Fruit fly (Drosophila melanogaster) whole organism, embryonic: ENCODE results near the gene CG34296.

ENCODE experiments used
- ATbp ChIP-seq: fragments of 200-800 bp; sonication (Bioruptor generic); optimal IDR thresholded peaks from 2 replicates; lab custom pipeline; 2017; ENCODE audit warnings: missing biosample characterization, mild to moderate bottlenecking, missing genetic modification characterization, missing genetic modification reagents
- Awh ChIP-seq: fragments of 200-800 bp; sonication (Bioruptor generic); IDR thresholded peaks from 2 replicates; pipeline ENCODE4, ENCODE4 v1.3.6; 2022; ENCODE audit warnings: missing biosample characterization, missing genetic modification characterization
- B-H1 ChIP-seq: fragments of 200-800 bp; sonication (Bioruptor generic); IDR thresholded peaks from 3 replicates; pipeline ENCODE4 v1.3.6; 2022; ENCODE audit warnings: missing biosample characterization, missing genetic modification characterization
- CG10267 ChIP-seq: fragments of 200-800 bp; sonication (Bioruptor generic); optimal IDR thresholded peaks from 2 replicates; lab custom pipeline; 2018; ENCODE audit warnings: missing biosample characterization, mild to moderate bottlenecking, missing genetic modification characterization, moderate library complexity
- CG10274 ChIP-seq: fragments of 200-800 bp; sonication (Bioruptor generic); optimal IDR thresholded peaks from 3 replicates; lab custom pipeline; 2017; ENCODE audit warnings: missing biosample characterization, mild to moderate bottlenecking, missing genetic modification characterization
- CG10565 ChIP-seq: fragments of 200-800 bp; sonication (Bioruptor generic); optimal IDR thresholded peaks from 3 replicates; lab custom pipeline; 2016; ENCODE audit warnings: missing biosample characterization, mild to moderate bottlenecking, missing genetic modification characterization
- CG10959 ChIP-seq: fragments of 200-800 bp; sonication (Bioruptor generic); IDR thresholded peaks from 2 replicates; pipeline ENCODE4 v1.3.6; 2022; ENCODE audit warnings: missing biosample characterization, missing genetic modification characterization
- CG10979 ChIP-seq: fragments of 200-800 bp; sonication (Bioruptor generic); optimal IDR thresholded peaks from 2 replicates; lab custom pipeline; 2018; ENCODE audit warnings: missing biosample characterization, mild to moderate bottlenecking, missing genetic modification characterization, moderate library complexity
- CG11093 ChIP-seq: fragments of 200-800 bp; sonication (Bioruptor generic); IDR thresholded peaks from 3 replicates; pipeline ENCODE4 v1.3.6; 2022; ENCODE audit warnings: missing biosample characterization, missing genetic modification characterization
- CG12071 ChIP-seq: fragments of 200-800 bp; sonication (Bioruptor generic); optimal IDR thresholded peaks from 3 replicates; lab custom pipeline; 2018; ENCODE audit warnings: missing biosample characterization, mild to moderate bottlenecking, missing genetic modification characterization
- CG12391 ChIP-seq: fragments of 200-800 bp; sonication (Bioruptor generic); optimal IDR thresholded peaks from 3 replicates; lab custom pipeline; 2018; ENCODE audit warnings: missing biosample characterization, mild to moderate bottlenecking, missing genetic modification characterization, moderate library complexity
- CG14014 ChIP-seq: fragments of 200-800 bp; sonication (Bioruptor generic); IDR thresholded peaks from 2 replicates; pipeline ENCODE4 v1.3.6; 2022; ENCODE audit warnings: missing biosample characterization, missing genetic modification characterization
- CG15696 ChIP-seq: fragments of 200-800 bp; sonication (Bioruptor generic); optimal IDR thresholded peaks from 2 replicates; lab custom pipeline; 2019; ENCODE audit warnings: missing biosample characterization, mild to moderate bottlenecking, missing genetic modification characterization, moderate library complexity
- CG18599 ChIP-seq: fragments of 200-800 bp; sonication (Bioruptor generic); optimal IDR thresholded peaks from 3 replicates; lab custom pipeline; 2017; ENCODE audit warnings: missing biosample characterization, missing genetic modification characterization, mild to moderate bottlenecking, moderate library complexity, missing genetic modification reagents
- CG2199 ChIP-seq: fragments of 200-800 bp; sonication (Bioruptor generic); IDR thresholded peaks from 3 replicates; pipeline ENCODE4 v1.3.6; 2022; ENCODE audit warnings: missing biosample characterization, missing genetic modification characterization
- CG3281 ChIP-seq: fragments of 200-800 bp; sonication (Bioruptor generic); optimal IDR thresholded peaks from 3 replicates; lab custom pipeline; 2017; ENCODE audit warnings: missing biosample characterization, mild to moderate bottlenecking, missing genetic modification characterization
- CG5953 ChIP-seq: fragments of 200-800 bp; sonication (Bioruptor generic); IDR thresholded peaks from 2 replicates; pipeline ENCODE4 v1.3.6; 2022; ENCODE audit warnings: missing biosample characterization, missing genetic modification characterization
- CG9215 ChIP-seq: fragments of 200-800 bp; sonication (Bioruptor generic); IDR thresholded peaks from 2 replicates; pipeline ENCODE4 v1.3.6; 2022; ENCODE audit warnings: missing biosample characterization, missing genetic modification characterization
- CG9876 ChIP-seq: fragments of 200-800 bp; sonication (Bioruptor generic); optimal IDR thresholded peaks from 2 replicates; lab custom pipeline; 2016; ENCODE audit warnings: missing biosample characterization, missing genetic modification characterization
- Dad ChIP-seq: fragments of 200-800 bp; sonication (Bioruptor generic); optimal IDR thresholded peaks from 3 replicates; lab custom pipeline; 2016; ENCODE audit warnings: missing biosample characterization, missing genetic modification characterization
- Dbx ChIP-seq: fragments of 200-800 bp; sonication (Bioruptor generic); IDR thresholded peaks from 3 replicates; pipeline ENCODE4 v1.3.6; 2022; ENCODE audit warnings: missing biosample characterization, missing genetic modification characterization
- Dll ChIP-seq: fragments of 200-800 bp; sonication (Bioruptor generic); IDR thresholded peaks from 4 replicates; pipeline ENCODE4 v1.3.6; 2022; ENCODE audit warnings: missing biosample characterization, missing genetic modification characterization; ENCODE audit not compliant: partially characterized antibody
- Ets97D ChIP-seq: fragments of 200-800 bp; sonication (Bioruptor generic); optimal IDR thresholded peaks from 3 replicates; lab custom pipeline; 2016; ENCODE audit warnings: missing biosample characterization, missing genetic modification characterization
- Gsc ChIP-seq: fragments of 200-800 bp; sonication (Bioruptor generic); IDR thresholded peaks from 2 replicates; pipeline ENCODE4 v1.3.6; 2022; ENCODE audit warnings: missing biosample characterization, missing genetic modification characterization
- Hmr ChIP-seq: fragments of 200-800 bp; sonication (Bioruptor generic); optimal IDR thresholded peaks from 3 replicates; lab custom pipeline; 2017; ENCODE audit warnings: mild to moderate bottlenecking, missing biosample characterization, missing genetic modification reagents, missing genetic modification characterization
- Hmx ChIP-seq: fragments of 200-800 bp; sonication (Bioruptor generic); optimal IDR thresholded peaks from 2 replicates; lab custom pipeline; 2016; ENCODE audit warnings: missing biosample characterization, missing genetic modification characterization
- Hr39 ChIP-seq: fragments of >200 bp; optimal IDR thresholded peaks from 2 replicates; lab custom pipeline; 2017
- MTF-1 ChIP-seq: fragments of 200-800 bp; sonication (Bioruptor generic); optimal IDR thresholded peaks from 2 replicates; lab custom pipeline; 2018; ENCODE audit warnings: missing biosample characterization, mild to moderate bottlenecking, missing genetic modification characterization, borderline replicate concordance
- NC2β ChIP-seq: fragments of 200-800 bp; sonication (Bioruptor generic); optimal IDR thresholded peaks from 2 replicates; lab custom pipeline; 2016; ENCODE audit warnings: missing biosample characterization, missing genetic modification characterization
- Side ChIP-seq: fragments of 200-800 bp; sonication (Bioruptor generic); optimal IDR thresholded peaks from 2 replicates; lab custom pipeline; 2016; ENCODE audit warnings: missing biosample characterization, missing genetic modification characterization
- Xbp1 ChIP-seq: fragments of 200-800 bp; sonication (Bioruptor generic); optimal IDR thresholded peaks from 3 replicates; lab custom pipeline; 2016; ENCODE audit warnings: missing biosample characterization, mild to moderate bottlenecking, missing genetic modification characterization
- az2 ChIP-seq: fragments of 200-800 bp; sonication (Bioruptor generic); optimal IDR thresholded peaks from 3 replicates; lab custom pipeline; 2016; ENCODE audit warnings: missing biosample characterization, missing genetic modification characterization
- cas ChIP-seq: fragments of 200-800 bp; sonication (Bioruptor generic); IDR thresholded peaks from 2 replicates; pipeline ENCODE4 v1.3.6; 2022; ENCODE audit warnings: missing biosample characterization, missing genetic modification characterization
- corto ChIP-seq: fragments of 200-800 bp; sonication (Bioruptor generic); optimal IDR thresholded peaks from 2 replicates; lab custom pipeline; 2016; ENCODE audit warnings: missing biosample characterization, mild to moderate bottlenecking, missing genetic modification characterization, moderate library complexity
- dm ChIP-seq: fragments of 200-800 bp; sonication (Bioruptor generic); optimal IDR thresholded peaks from 3 replicates; lab custom pipeline; 2016; ENCODE audit warnings: missing biosample characterization, missing genetic modification characterization
- eve ChIP-seq, 2 experiments: fragments of >200 bp; optimal IDR thresholded peaks; 2 replicates each; lab custom pipeline; 2017; ENCODE audit warnings: missing biosample characterization in 2 of 2, missing genetic modification characterization in 2 of 2
- fd3F ChIP-seq: fragments of 200-800 bp; sonication (Bioruptor generic); optimal IDR thresholded peaks from 2 replicates; lab custom pipeline; 2018; ENCODE audit warnings: missing biosample characterization, mild to moderate bottlenecking, missing genetic modification characterization, moderate library complexity
- gro ChIP-seq: fragments of 200-800 bp; sonication (Bioruptor generic); optimal IDR thresholded peaks from 2 replicates; lab custom pipeline; 2016; ENCODE audit warnings: missing biosample characterization, missing genetic modification characterization
- hkb ChIP-seq, 2 experiments: fragments of 200-800 bp in 1 of 2; fragments of >200 bp in 1 of 2; sonication (Bioruptor generic) in 1 of 2; IDR thresholded peaks in 1 of 2; optimal IDR thresholded peaks in 1 of 2; 2 replicates each; pipeline versions ENCODE4 v1.3.6 to Lab custom; 2017 to 2022; ENCODE audit warnings: missing biosample characterization in 1 of 2, missing genetic modification characterization in 1 of 2
- maf-S ChIP-seq: fragments of 200-800 bp; sonication (Bioruptor generic); optimal IDR thresholded peaks from 2 replicates; lab custom pipeline; 2016; ENCODE audit warnings: missing biosample characterization, missing genetic modification characterization
- mirr ChIP-seq: fragments of 200-800 bp; sonication (Bioruptor generic); optimal IDR thresholded peaks from 3 replicates; lab custom pipeline; 2018; ENCODE audit warnings: missing biosample characterization, mild to moderate bottlenecking, missing genetic modification characterization
- nerfin-2 ChIP-seq: fragments of 200-800 bp; sonication (Bioruptor generic); IDR thresholded peaks from 2 replicates; pipeline ENCODE4 v1.3.6; 2022; ENCODE audit warnings: missing biosample characterization, missing genetic modification characterization; ENCODE audit not compliant: partially characterized antibody
- onecut ChIP-seq: fragments of 200-800 bp; sonication (Bioruptor generic); IDR thresholded peaks from 2 replicates; pipeline ENCODE4 v1.3.6; 2022; ENCODE audit warnings: missing biosample characterization, missing genetic modification characterization
- run ChIP-seq: fragments of 200-800 bp; sonication (Bioruptor generic); optimal IDR thresholded peaks from 3 replicates; lab custom pipeline; 2018; ENCODE audit warnings: missing biosample characterization, mild to moderate bottlenecking, missing genetic modification characterization
- seq ChIP-seq: fragments of 200-800 bp; sonication (Bioruptor generic); IDR thresholded peaks from 2 replicates; pipeline ENCODE4 v1.3.6; 2022; ENCODE audit warnings: missing biosample characterization, missing genetic modification characterization
- slbo ChIP-seq: fragments of 200-800 bp; sonication (Bioruptor generic); IDR thresholded peaks from 2 replicates; pipeline ENCODE4 v1.3.6; 2022; ENCODE audit warnings: missing biosample characterization, missing genetic modification characterization
- sr ChIP-seq: fragments of 200-800 bp; sonication (Bioruptor generic); IDR thresholded peaks from 3 replicates; pipeline ENCODE4 v1.3.6; 2022; ENCODE audit warnings: missing biosample characterization, missing genetic modification characterization
- ssp ChIP-seq: fragments of 200-800 bp; sonication (Bioruptor generic); IDR thresholded peaks from 2 replicates; pipeline ENCODE4 v1.3.6; 2022; ENCODE audit warnings: missing biosample characterization, missing genetic modification characterization
- zen ChIP-seq: fragments of 200-800 bp; sonication (Bioruptor generic); optimal IDR thresholded peaks from 3 replicates; lab custom pipeline; 2018; ENCODE audit warnings: missing biosample characterization, mild to moderate bottlenecking, missing genetic modification characterization, moderate library complexity
- zfh2 ChIP-seq: fragments of 200-800 bp; sonication (Bioruptor generic); optimal IDR thresholded peaks from 2 replicates; lab custom pipeline; 2016; ENCODE audit warnings: missing biosample characterization, missing genetic modification characterization

CG34296 gene

dm6 chr3R:29772090-29772794 lies 49.9 kb downstream of the CG34296 start (continued):
- TF ChIP-seq dm (no peak), CG12071 (GFP tag; lab: Kevin White, UChicago) (no peak), CG9876 (GFP tag; lab: Kevin White, UChicago) (no peak), CG11093 (GFP tag; lab: Robert Waterston, UW) (no peak), hkb (optimal IDR thresholded peaks at IDR 0.05; lab: Kevin White, UChicago) (no peak), hkb (GFP tag; IDR thresholded peaks at IDR 0.05; lab: Robert Waterston, UW) (no peak), fd3F (GFP tag; lab: Kevin White, UChicago) (no peak), Hmx (GFP tag; lab: Kevin White, UChicago) (peak; percentile 13), CG9215 (GFP tag; lab: Robert Waterston, UW) (peak; percentile 32; the same call in 1 of the 2 replicates), sr (peak; percentile 32; the same call in 1 of the 3 replicates), Dbx (no peak), zen (tag; lab: Kevin White, UChicago) (no peak), run (no peak), ATbp (GFP tag; lab: Kevin White, UChicago) (no peak), Side (GFP tag; lab: Kevin White, UChicago) (no peak), MTF-1 (no peak), NC2β (GFP tag; lab: Kevin White, UChicago) (no peak), CG10274 (peak; percentile 15), CG10565 (GFP tag; lab: Kevin White, UChicago) (no peak), Gsc (GFP tag; lab: Robert Waterston, UW) (no peak), gro (no peak), seq (GFP tag; lab: Robert Waterston, UW) (no peak), ssp (GFP tag; lab: Robert Waterston, UW) (no peak), CG5953 (GFP tag; lab: Robert Waterston, UW) (no peak), eve (GFP tag; optimal IDR thresholded peaks at IDR 0.05; lab: Kevin White, UChicago) (no peak), Awh (no peak), CG15696 (tag; lab: Kevin White, UChicago) (peak; percentile 31), CG2199 (GFP tag; lab: Robert Waterston, UW) (no peak), CG10267 (tag; lab: Kevin White, UChicago) (peak; percentile 27), CG10979 (tag; lab: Kevin White, UChicago) (no peak), corto (GFP tag; lab: Kevin White, UChicago) (no peak), onecut (GFP tag; lab: Robert Waterston, UW) (no peak), CG18599 (GFP tag; lab: Kevin White, UChicago) (peak; percentile 17), zfh2 (GFP tag; lab: Kevin White, UChicago) (no peak), Xbp1 (GFP tag; lab: Kevin White, UChicago) (peak; percentile 9), maf-S (GFP tag; lab: Kevin White, UChicago) (no peak), slbo (GFP tag; lab: Robert Waterston, UW) (peak; percentile 44), Hmr (no peak), nerfin-2 (GFP tag; lab: Robert Waterston, UW) (peak; percentile 9; the same call in 1 of the 2 replicates), Hr39 (lab: Kevin White, UChicago) (no peak), az2 (GFP tag; lab: Kevin White, UChicago) (peak; percentile 39), Dll (no peak), mirr (GFP tag; lab: Kevin White, UChicago) (no peak), CG10959 (no peak), CG3281 (GFP tag; lab: Kevin White, UChicago) (peak; percentile 48), CG12391 (peak; percentile 40), B-H1 (GFP tag; lab: Robert Waterston, UW) (no peak), Dad (GFP tag; lab: Kevin White, UChicago) (no peak), cas (GFP tag; lab: Robert Waterston, UW) (no peak), Ets97D (GFP tag; lab: Kevin White, UChicago) (no peak), CG14014 (GFP tag; lab: Robert Waterston, UW) (peak; percentile 8; the same call in 1 of the 2 replicates)
